Worm (Caenorhabditis elegans) whole organism, L4/young adult: Measurements from ENCODE around the gene ZK616.5.

Source experiments
- W03F9.2 ChIP-seq: fragments of 150-350 bp; optimal IDR thresholded peaks from 2 replicates; lab custom pipeline; 2014; ENCODE audit warnings: missing biosample characterization, missing genetic modification characterization
- dao-5 ChIP-seq: sonication (generic microtip); optimal IDR thresholded peaks from 2 replicates; lab custom pipeline; 2016; ENCODE audit warnings: missing genotype, missing genetic modification characterization, moderate library complexity, missing compliant biosample characterization
- him-1 ChIP-seq: sonication (generic microtip); optimal IDR thresholded peaks from 2 replicates; lab custom pipeline; 2016; ENCODE audit warnings: missing genotype, missing genetic modification reagents, missing genetic modification characterization, missing compliant biosample characterization

- TF ChIP-seq him-1 (no peak), dao-5 (tag; lab: Kevin White, UChicago) (no peak), W03F9.2 (no peak)
These were observed 38.4 kb upstream of the ZK616.5 start, which contains the start of gene Y4C6B.7 for ce11 chrIV:5353364-5353763.
